Fruit fly (Drosophila melanogaster) Kc167 (cell line): ENCODE measurements around the gene CG32544.

ENCODE experiments used
- Myc ChIP-seq: fragments of >200 bp; optimal IDR thresholded peaks from 2 replicates; lab custom pipeline; 2017; ENCODE audit warnings: missing external identifiers
- Sin3A ChIP-seq: fragments of >200 bp; optimal IDR thresholded peaks from 2 replicates; lab custom pipeline; 2018; ENCODE audit warnings: missing external identifiers
- h ChIP-seq: fragments of >200 bp; optimal IDR thresholded peaks from 3 replicates; lab custom pipeline; 2018; ENCODE audit warnings: missing external identifiers
- insv ChIP-seq: fragments of >200 bp; optimal IDR thresholded peaks from 3 replicates; lab custom pipeline; 2018; ENCODE audit warnings: missing external identifiers
- psq ChIP-seq: fragments of >200 bp; optimal IDR thresholded peaks from 2 replicates; lab custom pipeline; 2017; ENCODE audit warnings: missing external identifiers

- TF ChIP-seq psq (lab: Kevin White, UChicago) (no peak), h (lab: Kevin White, UChicago) (no peak), insv (no peak), Sin3A (lab: Kevin White, UChicago) (no peak), Myc (no peak)
Observed at dm6 chrX:18834399-18834798, 25.7 kb upstream of the CG32544 start.
